Worm (Caenorhabditis elegans): ENCODE results near the gene Y54E2A.9.

DNA sequence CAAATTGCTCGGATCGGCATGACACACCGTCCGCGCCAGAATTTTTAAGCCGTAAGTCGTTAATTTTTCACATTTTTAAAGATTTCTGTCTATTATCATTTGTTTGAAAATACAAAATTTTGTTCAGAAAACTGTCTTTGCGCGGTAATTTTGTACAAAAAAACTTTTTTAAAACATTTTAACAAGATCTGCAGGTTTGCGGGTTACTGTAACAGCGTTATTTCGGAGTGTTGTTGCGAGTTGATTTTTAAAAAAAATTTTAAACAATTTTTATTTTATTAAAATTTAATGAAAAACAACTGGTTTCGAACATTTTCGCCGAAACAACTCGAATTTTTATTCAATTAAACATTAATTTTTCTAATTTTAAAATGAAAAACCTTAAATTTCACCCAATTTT, 27.3 kb upstream of the Y54E2A.9 start:
- TF ChIP-seq flt-1 (GFP tag; IDR thresholded peaks at IDR 0.05) (no peak), tab-1 (GFP tag; IDR thresholded peaks at IDR 0.05) (no peak), med-1 (GFP tag; optimal IDR thresholded peaks at IDR 0.05; ENCODE audit: insufficient read depth) (no peak), cog-1 (tag; optimal IDR thresholded peaks at IDR 0.05) (no peak), ref-1 (GFP tag; conservative IDR thresholded peaks at IDR 0.05) (no peak), ztf-23 (GFP tag; IDR thresholded peaks at IDR 0.05) (no peak), T22C8.4 (GFP tag; IDR thresholded peaks at IDR 0.05) (no peak), ztf-29 (GFP tag; IDR thresholded peaks at IDR 0.05) (no peak), klf-2 (GFP tag; conservative IDR thresholded peaks at IDR 0.05) (no peak)

Data from whole organism, midembryonic.